Worm (Caenorhabditis elegans) whole organism, L4 larva: Measurements from ENCODE around the gene lmtr-3.

Source experiments
- F10B5.3 ChIP-seq: sonication (generic microtip); optimal IDR thresholded peaks from 2 replicates; lab custom pipeline; 2016; ENCODE audit warnings: mild to moderate bottlenecking, missing genetic modification characterization, missing compliant biosample characterization
- F26F4.8 ChIP-seq: fragments of 200-800 bp; sonication (Bioruptor generic); conservative IDR thresholded peaks from 2 replicates; pipeline ENCODE4 v1.3.6; 2022; ENCODE audit warnings: missing genetic modification characterization, missing compliant biosample characterization
- F49E8.2 ChIP-seq: sonication (generic microtip); optimal IDR thresholded peaks from 2 replicates; lab custom pipeline; 2016; ENCODE audit warnings: missing compliant biosample characterization, mild to moderate bottlenecking, missing genetic modification characterization, borderline replicate concordance
- T20F7.1 ChIP-seq: fragments of 200-800 bp; sonication (Bioruptor generic); optimal IDR thresholded peaks from 2 replicates; lab custom pipeline; 2018; ENCODE audit warnings: mild to moderate bottlenecking, missing genetic modification characterization, missing compliant biosample characterization
- T26A8.4 ChIP-seq: fragments of 200-800 bp; sonication (Bioruptor generic); IDR thresholded peaks from 2 replicates; pipeline ENCODE4 v1.3.6; 2022; ENCODE audit warnings: missing genetic modification characterization, missing compliant biosample characterization
- Y5F2A.4 ChIP-seq: fragments of 200-800 bp; sonication (Bioruptor generic); optimal IDR thresholded peaks from 2 replicates; lab custom pipeline; 2018; ENCODE audit warnings: mild to moderate bottlenecking, missing genetic modification characterization, missing compliant biosample characterization
- ZK337.2 ChIP-seq: fragments of 200-800 bp; sonication (Bioruptor generic); IDR thresholded peaks from 2 replicates; pipeline ENCODE4 v1.3.6; 2022; ENCODE audit warnings: missing genetic modification reagents, missing genetic modification characterization, missing compliant biosample characterization
- ama-1 ChIP-seq: fragments of 150-350 bp; optimal IDR thresholded peaks from 2 replicates; lab custom pipeline; 2014; ENCODE audit warnings: inconsistent platforms, mixed read lengths
- arid-1 ChIP-seq: fragments of 200-800 bp; sonication (Bioruptor generic); conservative IDR thresholded peaks from 2 replicates; pipeline ENCODE4 v1.3.6; 2022; ENCODE audit warnings: missing genetic modification reagents, missing genetic modification characterization, missing compliant biosample characterization
- ceh-20 ChIP-seq: fragments of 200-800 bp; sonication (Bioruptor generic); IDR thresholded peaks from 2 replicates; pipeline ENCODE4 v1.3.6; 2022; ENCODE audit warnings: missing genetic modification reagents, missing genetic modification characterization, missing compliant biosample characterization
- ceh-28 ChIP-seq: fragments of 150-350 bp; optimal IDR thresholded peaks from 2 replicates; lab custom pipeline; 2014; ENCODE audit warnings: missing biosample characterization, missing genetic modification reagents, missing genetic modification characterization
- ceh-82 ChIP-seq: sonication (generic microtip); optimal IDR thresholded peaks from 2 replicates; lab custom pipeline; 2017; ENCODE audit warnings: missing biosample characterization, missing genetic modification characterization
- ces-1 ChIP-seq: fragments of 150-350 bp; sonication (generic microtip); optimal IDR thresholded peaks from 4 replicates; lab custom pipeline; 2014; ENCODE audit warnings: missing biosample characterization, missing genetic modification reagents, missing genetic modification characterization
- ctbp-1 ChIP-seq: fragments of 200-800 bp; sonication (Bioruptor generic); IDR thresholded peaks from 2 replicates; pipeline ENCODE4 v1.3.6; 2022; ENCODE audit warnings: missing genetic modification reagents, missing genetic modification characterization, missing compliant biosample characterization
- dve-1 ChIP-seq: sonication (generic microtip); optimal IDR thresholded peaks from 2 replicates; lab custom pipeline; 2017; ENCODE audit warnings: antibody characterized with exemption, mild to moderate bottlenecking, missing genetic modification characterization, missing compliant biosample characterization; ENCODE audit not compliant: insufficient read depth
- egl-27 ChIP-seq: sonication (generic microtip); optimal IDR thresholded peaks from 3 replicates; lab custom pipeline; 2017; ENCODE audit warnings: missing biosample characterization, missing genetic modification reagents, missing genetic modification characterization
- hlh-30 ChIP-seq: sonication (generic microtip); optimal IDR thresholded peaks from 2 replicates; lab custom pipeline; 2017; ENCODE audit warnings: antibody characterized with exemption, mild to moderate bottlenecking, missing genetic modification characterization, missing compliant biosample characterization; ENCODE audit not compliant: insufficient read depth
- jun-1 ChIP-seq: fragments of 150-350 bp; optimal IDR thresholded peaks from 2 replicates; lab custom pipeline; 2014; ENCODE audit warnings: missing biosample characterization, missing genetic modification reagents, missing genetic modification characterization
- lin-1 ChIP-seq: fragments of 200-800 bp; sonication (Bioruptor generic); IDR thresholded peaks from 2 replicates; pipeline ENCODE4 v1.3.6; 2022; ENCODE audit warnings: missing genetic modification reagents, missing genetic modification characterization, missing compliant biosample characterization
- lin-38 ChIP-seq: fragments of 200-800 bp; sonication (Bioruptor generic); IDR thresholded peaks from 2 replicates; pipeline ENCODE4 v1.3.6; 2022; ENCODE audit warnings: missing genetic modification reagents, missing genetic modification characterization, missing compliant biosample characterization
- mdl-1 ChIP-seq, 2 experiments: fragments of 150-350 bp in 1 of 2; sonication (generic microtip) in 1 of 2; optimal IDR thresholded peaks; 2 replicates each; lab custom pipeline; 2014 to 2017; ENCODE audit warnings: missing biosample characterization in 2 of 2, missing genetic modification characterization in 2 of 2
- mdt-29 ChIP-seq: fragments of 200-800 bp; sonication (Bioruptor generic); IDR thresholded peaks from 2 replicates; pipeline ENCODE4 v1.3.6; 2022; ENCODE audit warnings: missing genetic modification reagents, missing genetic modification characterization, missing compliant biosample characterization
- mep-1 ChIP-seq: fragments of 150-350 bp; sonication (generic microtip); optimal IDR thresholded peaks from 3 replicates; lab custom pipeline; 2014; ENCODE audit warnings: missing biosample characterization, missing genetic modification characterization
- mxl-2 ChIP-seq: fragments of 200-800 bp; sonication (Bioruptor generic); conservative IDR thresholded peaks from 2 replicates; pipeline ENCODE4 v1.3.6; 2022; ENCODE audit warnings: missing genetic modification reagents, missing genetic modification characterization, missing compliant biosample characterization
- nhr-10 ChIP-seq: fragments of 150-350 bp; optimal IDR thresholded peaks from 2 replicates; lab custom pipeline; 2014; ENCODE audit warnings: missing biosample characterization, missing genetic modification characterization
- nhr-11 ChIP-seq: fragments of 150-350 bp; optimal IDR thresholded peaks from 2 replicates; lab custom pipeline; 2014; ENCODE audit warnings: missing biosample characterization, missing genetic modification characterization
- nhr-25 ChIP-seq: sonication (generic microtip); optimal IDR thresholded peaks from 2 replicates; lab custom pipeline; 2017; ENCODE audit warnings: missing genetic modification characterization, mild to moderate bottlenecking, missing compliant biosample characterization, antibody characterized with exemption, moderate library complexity, borderline replicate concordance; ENCODE audit not compliant: insufficient read depth
- nhr-48 ChIP-seq: sonication (generic microtip); optimal IDR thresholded peaks from 2 replicates; lab custom pipeline; 2016; ENCODE audit warnings: mild to moderate bottlenecking, missing genetic modification characterization, missing compliant biosample characterization
- pha-4 ChIP-seq, 2 experiments: fragments of 150-350 bp in 1 of 2; fragments of 200-800 bp in 1 of 2; sonication (Bioruptor generic) in 1 of 2; IDR thresholded peaks in 1 of 2; optimal IDR thresholded peaks in 1 of 2; 2 replicates each; pipeline versions ENCODE4 v1.3.6 to Lab custom; 2014 to 2022; ENCODE audit warnings: missing genetic modification characterization in 2 of 2, missing genetic modification reagents in 2 of 2, missing biosample characterization in 1 of 2, missing compliant biosample characterization in 1 of 2
- php-3 ChIP-seq: fragments of 200-800 bp; sonication (Bioruptor generic); IDR thresholded peaks from 2 replicates; pipeline ENCODE4 v1.3.6; 2022; ENCODE audit warnings: missing genetic modification reagents, missing genetic modification characterization, missing compliant biosample characterization
- rbr-2 ChIP-seq: sonication (generic microtip); optimal IDR thresholded peaks from 2 replicates; lab custom pipeline; 2016; ENCODE audit warnings: missing genotype, missing genetic modification characterization, missing compliant biosample characterization
- sdz-12 ChIP-seq: fragments of 200-800 bp; sonication (Bioruptor generic); optimal IDR thresholded peaks from 2 replicates; lab custom pipeline; 2018; ENCODE audit warnings: mild to moderate bottlenecking, missing genetic modification characterization, missing compliant biosample characterization
- set-16 ChIP-seq: fragments of 200-800 bp; sonication (Bioruptor generic); IDR thresholded peaks from 2 replicates; pipeline ENCODE4 v1.3.6; 2022; ENCODE audit warnings: missing genetic modification reagents, missing genetic modification characterization, missing compliant biosample characterization
- skn-1 ChIP-seq: fragments of 150-350 bp; optimal IDR thresholded peaks from 2 replicates; lab custom pipeline; 2014; ENCODE audit warnings: missing biosample characterization, missing genetic modification characterization
- snpc-4 ChIP-seq: fragments of 150-350 bp; optimal IDR thresholded peaks from 2 replicates; lab custom pipeline; 2014; ENCODE audit warnings: missing biosample characterization, missing genetic modification characterization
- spr-3 ChIP-seq: fragments of 200-800 bp; sonication (Bioruptor generic); optimal IDR thresholded peaks from 2 replicates; lab custom pipeline; 2018; ENCODE audit warnings: mild to moderate bottlenecking, missing genetic modification characterization, missing compliant biosample characterization
- tag-97 ChIP-seq: fragments of 200-800 bp; sonication (Bioruptor generic); IDR thresholded peaks from 2 replicates; pipeline ENCODE4 v1.3.6; 2022; ENCODE audit warnings: missing genetic modification characterization, missing compliant biosample characterization
- unc-39 ChIP-seq: sonication (generic microtip); optimal IDR thresholded peaks from 2 replicates; lab custom pipeline; 2017; ENCODE audit warnings: missing biosample characterization, missing genetic modification characterization
- unc-62 ChIP-seq, 3 experiments: fragments of 150-350 bp in 1 of 3; sonication (generic microtip); optimal IDR thresholded peaks in 2 of 3; peaks in 1 of 3; 1 replicate in 1 of 3; 2 replicates in 2 of 3; lab custom pipeline; 2014 to 2017; ENCODE audit warnings: missing biosample characterization in 3 of 3, missing genetic modification characterization in 3 of 3, missing genetic modification reagents in 3 of 3, missing genotype in 1 of 3
- vab-7 ChIP-seq: fragments of 200-800 bp; sonication (Bioruptor generic); IDR thresholded peaks from 2 replicates; pipeline ENCODE4 v1.3.6; 2022; ENCODE audit warnings: missing genetic modification reagents, missing genetic modification characterization, missing compliant biosample characterization
- zfp-2 ChIP-seq: sonication (generic microtip); optimal IDR thresholded peaks from 2 replicates; lab custom pipeline; 2016; ENCODE audit warnings: mild to moderate bottlenecking, missing genetic modification characterization, missing compliant biosample characterization
- zfp-3 ChIP-seq: fragments of 200-800 bp; sonication (Bioruptor generic); conservative IDR thresholded peaks from 2 replicates; pipeline ENCODE4 v1.3.6; 2022; ENCODE audit warnings: missing genetic modification reagents, missing genetic modification characterization, missing compliant biosample characterization
- zip-11 ChIP-seq: fragments of 200-800 bp; sonication (Bioruptor generic); IDR thresholded peaks from 2 replicates; pipeline ENCODE4 v1.3.6; 2022; ENCODE audit warnings: missing genetic modification characterization, missing compliant biosample characterization
- zip-2 ChIP-seq: fragments of 150-350 bp; optimal IDR thresholded peaks from 2 replicates; lab custom pipeline; 2014; ENCODE audit warnings: missing biosample characterization, missing genetic modification characterization
- ztf-11 ChIP-seq: fragments of 150-350 bp; optimal IDR thresholded peaks from 2 replicates; lab custom pipeline; 2014; ENCODE audit warnings: missing biosample characterization, missing genetic modification characterization

lmtr-3 gene

ce11 chrV:11075209-11076027 lies 48.6 kb upstream of the lmtr-3 start (continued):
- 0 out of 2 replicates have a peak, but pooled peaks have one; percentile 41 for TF ChIP-seq zfp-3 (GFP tag; lab: Robert Waterston, UW)

- TF ChIP-seq lin-1 (GFP tag; lab: Robert Waterston, UW) (no peak), ZK337.2 (no peak), T26A8.4 (GFP tag; lab: Robert Waterston, UW) (0 out of 2 replicates have a peak, but pooled peaks have one; percentile 48), tag-97 (0 out of 2 replicates have a peak, but pooled peaks have one; percentile 39), snpc-4 (tag; lab: Kevin White, UChicago) (no peak), F10B5.3 (tag; lab: Kevin White, UChicago) (peak; percentile 16)
Observed at ce11 chrV:11076028-11076402, 48.0 kb upstream of the lmtr-3 start.

ce11 chrV:11076403-11076802 lies 47.6 kb upstream of the lmtr-3 start:
- TF ChIP-seq zip-11 (GFP tag; lab: Robert Waterston, UW) (no peak), pha-4 (GFP tag; IDR thresholded peaks at IDR 0.05; lab: Robert Waterston, UW) (peak; percentile 49; the same call in 1 of the 2 replicates), pha-4 (tag; optimal IDR thresholded peaks at IDR 0.05; lab: Kevin White, UChicago) (no peak), unc-62 (GFP tag; optimal IDR thresholded peaks at IDR 0.05 in 1 of 2; lab: Kevin White, UChicago) (no peak), unc-62 (tag; optimal IDR thresholded peaks at IDR 0.05; lab: Kevin White, UChicago) (no peak), egl-27 (tag; lab: Kevin White, UChicago) (no peak), nhr-25 (tag; lab: Kevin White, UChicago) (no peak), arid-1 (peak; percentile 78), php-3 (GFP tag; lab: Robert Waterston, UW) (no peak), set-16 (GFP tag; lab: Robert Waterston, UW) (no peak), ama-1 (lab: Kevin White, UChicago) (peak; percentile 77), mxl-2 (GFP tag; lab: Robert Waterston, UW) (peak; percentile 50; the same call in 1 of the 2 replicates), rbr-2 (no peak), hlh-30 (peak; percentile 22), zip-2 (tag; lab: Kevin White, UChicago) (no peak), jun-1 (tag; lab: Kevin White, UChicago) (no peak), ztf-11 (no peak), ceh-82 (tag; lab: Kevin White, UChicago) (no peak), mdl-1 (tag; optimal IDR thresholded peaks at IDR 0.05; lab: Kevin White, UChicago) (no peak), sdz-12 (no peak), nhr-11 (tag; lab: Kevin White, UChicago) (no peak), ctbp-1 (GFP tag; lab: Robert Waterston, UW) (peak; percentile 75), T20F7.1 (GFP tag; lab: Kevin White, UChicago) (no peak), unc-39 (no peak), F26F4.8 (GFP tag; lab: Robert Waterston, UW) (no peak), skn-1 (tag; lab: Kevin White, UChicago) (no peak), nhr-10 (tag; lab: Kevin White, UChicago) (no peak), ceh-28 (tag; lab: Kevin White, UChicago) (no peak), nhr-48 (tag; lab: Kevin White, UChicago) (no peak), mdt-29 (peak; percentile 74), vab-7 (GFP tag; lab: Robert Waterston, UW) (no peak; the same call in 1 of the 2 replicates), ces-1 (GFP tag; lab: Kevin White, UChicago) (no peak), lin-38 (GFP tag; lab: Robert Waterston, UW) (peak; percentile 83), dve-1 (peak; percentile 1), mep-1 (tag; lab: Kevin White, UChicago) (no peak), zfp-3 (GFP tag; lab: Robert Waterston, UW) (peak; percentile 49), zfp-2 (tag; lab: Kevin White, UChicago) (no peak), F49E8.2 (peak; percentile 93), ceh-20 (GFP tag; lab: Robert Waterston, UW) (no peak), Y5F2A.4 (GFP tag; lab: Kevin White, UChicago) (no peak), spr-3 (GFP tag; lab: Kevin White, UChicago) (no peak)
